Worm (Caenorhabditis elegans) whole organism, mixed stage, embryonic: ENCODE results near the gene ceh-31.

Source experiments
- blmp-1 ChIP-seq: fragments of 150-350 bp; optimal IDR thresholded peaks from 2 replicates; lab custom pipeline; 2014; ENCODE audit warnings: missing biosample characterization, missing genetic modification characterization
- ces-1 ChIP-seq: fragments of 150-350 bp; optimal IDR thresholded peaks from 2 replicates; lab custom pipeline; 2014; ENCODE audit warnings: missing biosample characterization, missing genetic modification reagents, missing genetic modification characterization
- elt-3 ChIP-seq: fragments of 150-350 bp; optimal IDR thresholded peaks from 2 replicates; lab custom pipeline; 2014; ENCODE audit warnings: missing biosample characterization, missing genetic modification characterization
- lin-13 ChIP-seq: fragments of 150-350 bp; optimal IDR thresholded peaks from 2 replicates; lab custom pipeline; 2014; ENCODE audit warnings: missing biosample characterization, missing genetic modification characterization
- lin-32 ChIP-seq: fragments of 200-800 bp; sonication (Bioruptor generic); optimal IDR thresholded peaks from 2 replicates; lab custom pipeline; 2018; ENCODE audit warnings: mild to moderate bottlenecking, missing genetic modification characterization, missing compliant biosample characterization
- lsy-2 ChIP-seq: fragments of 150-350 bp; optimal IDR thresholded peaks from 2 replicates; lab custom pipeline; 2014; ENCODE audit warnings: missing biosample characterization, missing genetic modification characterization
- mab-5 ChIP-seq: fragments of 150-350 bp; optimal IDR thresholded peaks from 2 replicates; lab custom pipeline; 2014; ENCODE audit warnings: missing biosample characterization, missing genetic modification characterization
- nhr-12 ChIP-seq: fragments of 150-350 bp; optimal IDR thresholded peaks from 2 replicates; lab custom pipeline; 2014; ENCODE audit warnings: missing biosample characterization, missing genetic modification characterization
- nhr-28 ChIP-seq: fragments of 150-350 bp; optimal IDR thresholded peaks from 2 replicates; lab custom pipeline; 2014; ENCODE audit warnings: missing biosample characterization, missing genetic modification characterization
- sptf-1 ChIP-seq: sonication (generic microtip); optimal IDR thresholded peaks from 2 replicates; lab custom pipeline; 2017; ENCODE audit warnings: mild to moderate bottlenecking, missing genetic modification characterization, moderate library complexity, missing compliant biosample characterization
- unc-39 ChIP-seq: fragments of 150-350 bp; optimal IDR thresholded peaks from 2 replicates; lab custom pipeline; 2014; ENCODE audit warnings: missing biosample characterization, missing genetic modification characterization
- unc-62 ChIP-seq: fragments of 150-350 bp; optimal IDR thresholded peaks from 2 replicates; lab custom pipeline; 2014; ENCODE audit warnings: missing biosample characterization, missing genetic modification reagents, missing genetic modification characterization
- ztf-11 ChIP-seq: fragments of 150-350 bp; optimal IDR thresholded peaks from 2 replicates; lab custom pipeline; 2014; ENCODE audit warnings: missing biosample characterization, missing genetic modification characterization

DNA sequence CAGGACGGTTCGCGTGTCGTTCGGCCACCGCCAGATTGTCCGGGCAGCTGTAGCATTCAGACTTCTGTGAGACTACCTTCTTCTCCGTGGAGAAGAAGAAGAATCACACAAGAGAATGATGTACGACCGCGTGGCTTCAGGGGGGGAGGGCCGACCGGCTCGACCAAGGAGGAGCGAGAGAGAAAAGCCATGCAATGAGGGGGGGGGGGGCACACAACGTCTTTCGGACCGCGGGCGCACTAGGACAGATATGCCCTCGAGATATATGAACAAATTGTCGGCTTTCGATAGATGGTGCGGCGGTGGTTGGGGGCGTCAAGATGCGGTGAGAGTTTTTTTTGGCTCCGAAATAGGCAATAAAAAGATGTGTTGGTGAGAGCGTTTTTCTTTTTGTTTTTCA, 29.6 kb downstream of the ceh-31 start:
- no peak for TF ChIP-seq lin-13 (tag; lab: Kevin White, UChicago)
- no peak for TF ChIP-seq nhr-12
- no peak for TF ChIP-seq lin-32
- TF ChIP-seq ces-1 (GFP tag; lab: Kevin White, UChicago), result no peak
- no peak for TF ChIP-seq elt-3 (tag; lab: Kevin White, UChicago)
- no peak for TF ChIP-seq lsy-2
- TF ChIP-seq blmp-1 (tag; lab: Kevin White, UChicago), result no peak
- no peak for TF ChIP-seq mab-5 (tag; lab: Kevin White, UChicago)
- TF ChIP-seq sptf-1 (tag; lab: Kevin White, UChicago), result peak; percentile 43
- TF ChIP-seq unc-39 (tag; lab: Kevin White, UChicago), result no peak
- TF ChIP-seq ztf-11 (tag; lab: Kevin White, UChicago), result no peak
- no peak for TF ChIP-seq unc-62 (GFP tag; lab: Kevin White, UChicago)
- no peak for TF ChIP-seq nhr-28 (tag; lab: Kevin White, UChicago)
